Fruit fly (Drosophila melanogaster) whole organism, embryonic: ENCODE results near the gene CG11893.
A peak's percentile ranks its signal among the peaks of the same experiment; 100 is the strongest.

Experiments used
- BEAF-32 ChIP-seq: fragments of 200-800 bp; sonication (Bioruptor generic); optimal IDR thresholded peaks from 3 replicates; lab custom pipeline; 2017; ENCODE audit warnings: missing biosample characterization, missing genetic modification characterization, mild to moderate bottlenecking, moderate library complexity, missing genetic modification reagents
- Bgb ChIP-seq: fragments of 200-800 bp; sonication (Bioruptor generic); IDR thresholded peaks from 2 replicates; pipeline ENCODE4 v1.3.6; 2022; ENCODE audit warnings: missing biosample characterization, missing genetic modification characterization; ENCODE audit not compliant: partially characterized antibody
- CG10147 ChIP-seq: fragments of 200-800 bp; sonication (Bioruptor generic); optimal IDR thresholded peaks from 2 replicates; lab custom pipeline; 2019; ENCODE audit warnings: missing biosample characterization, mild to moderate bottlenecking, missing genetic modification characterization, moderate library complexity
- CG11093 ChIP-seq: fragments of 200-800 bp; sonication (Bioruptor generic); IDR thresholded peaks from 3 replicates; pipeline ENCODE4 v1.3.6; 2022; ENCODE audit warnings: missing biosample characterization, missing genetic modification characterization
- CG12391 ChIP-seq: fragments of 200-800 bp; sonication (Bioruptor generic); optimal IDR thresholded peaks from 3 replicates; lab custom pipeline; 2018; ENCODE audit warnings: missing biosample characterization, mild to moderate bottlenecking, missing genetic modification characterization, moderate library complexity
- CG12744 ChIP-seq: fragments of 200-800 bp; sonication (Bioruptor generic); optimal IDR thresholded peaks from 2 replicates; lab custom pipeline; 2016; ENCODE audit warnings: missing biosample characterization, missing genetic modification characterization
- CG13123 ChIP-seq: fragments of 200-800 bp; sonication (Bioruptor generic); optimal IDR thresholded peaks from 2 replicates; lab custom pipeline; 2016; ENCODE audit warnings: missing biosample characterization, missing genetic modification characterization
- CG13894 ChIP-seq: fragments of 200-800 bp; sonication (Bioruptor generic); optimal IDR thresholded peaks from 3 replicates; lab custom pipeline; 2018; ENCODE audit warnings: missing biosample characterization, mild to moderate bottlenecking, missing genetic modification characterization, moderate library complexity
- CG14441 ChIP-seq: fragments of 200-800 bp; sonication (Bioruptor generic); IDR thresholded peaks from 2 replicates; pipeline ENCODE4 v1.3.6; 2022; ENCODE audit warnings: missing biosample characterization, missing genetic modification characterization
- CG1647 ChIP-seq: fragments of 200-800 bp; sonication (Bioruptor generic); optimal IDR thresholded peaks from 3 replicates; lab custom pipeline; 2016; ENCODE audit warnings: missing biosample characterization, missing genetic modification characterization
- CG16813 ChIP-seq: fragments of 200-800 bp; sonication (Bioruptor generic); IDR thresholded peaks from 3 replicates; pipeline ENCODE4 v1.3.6; 2022; ENCODE audit warnings: missing biosample characterization, missing genetic modification characterization; ENCODE audit not compliant: partially characterized antibody
- CG17328 ChIP-seq: fragments of 200-800 bp; sonication (Bioruptor generic); IDR thresholded peaks from 2 replicates; pipeline ENCODE4 v1.3.6; 2022; ENCODE audit warnings: missing biosample characterization, missing genetic modification characterization
- CG18262 ChIP-seq: fragments of 200-800 bp; optimal IDR thresholded peaks from 3 replicates; lab custom pipeline; 2019; ENCODE audit warnings: missing biosample characterization, mild to moderate bottlenecking, missing genetic modification characterization, moderate library complexity
- CG2120 ChIP-seq: fragments of 200-800 bp; sonication (Bioruptor generic); optimal IDR thresholded peaks from 3 replicates; lab custom pipeline; 2016; ENCODE audit warnings: missing biosample characterization, missing genetic modification characterization
- CG32532 ChIP-seq: fragments of 200-800 bp; sonication (Bioruptor generic); IDR thresholded peaks from 2 replicates; pipeline ENCODE4 v1.3.6; 2022; ENCODE audit warnings: missing biosample characterization, missing genetic modification characterization
- CG33557 ChIP-seq: fragments of 200-800 bp; sonication (Bioruptor generic); optimal IDR thresholded peaks from 2 replicates; lab custom pipeline; 2019; ENCODE audit warnings: missing biosample characterization, mild to moderate bottlenecking, missing genetic modification characterization, moderate library complexity
- CG34224 ChIP-seq: fragments of 200-800 bp; sonication (Bioruptor generic); IDR thresholded peaks from 3 replicates; pipeline ENCODE4 v1.3.6; 2022; ENCODE audit warnings: missing biosample characterization, missing genetic modification characterization; ENCODE audit not compliant: partially characterized antibody
- CG34376 ChIP-seq: fragments of 200-800 bp; sonication (Bioruptor generic); optimal IDR thresholded peaks from 2 replicates; lab custom pipeline; 2018; ENCODE audit warnings: missing biosample characterization, mild to moderate bottlenecking, missing genetic modification characterization
- CG3726 ChIP-seq: fragments of 200-800 bp; sonication (Bioruptor generic); IDR thresholded peaks from 3 replicates; pipeline ENCODE4, ENCODE4 v1.3.6; 2022; ENCODE audit warnings: missing biosample characterization, missing genetic modification characterization
- CG43689 ChIP-seq: fragments of 200-800 bp; sonication (Bioruptor generic); IDR thresholded peaks from 2 replicates; pipeline ENCODE4 v1.3.6; 2022; ENCODE audit warnings: missing biosample characterization, missing genetic modification characterization
- CG5953 ChIP-seq: fragments of 200-800 bp; sonication (Bioruptor generic); IDR thresholded peaks from 2 replicates; pipeline ENCODE4 v1.3.6; 2022; ENCODE audit warnings: missing biosample characterization, missing genetic modification characterization
- CG6272 ChIP-seq: fragments of 200-800 bp; sonication (Bioruptor generic); IDR thresholded peaks from 2 replicates; pipeline ENCODE4 v1.3.6; 2022; ENCODE audit warnings: missing biosample characterization, missing genetic modification characterization
- CG6854 ChIP-seq: fragments of 200-800 bp; sonication (Bioruptor generic); optimal IDR thresholded peaks from 3 replicates; lab custom pipeline; 2017; ENCODE audit warnings: missing biosample characterization, mild to moderate bottlenecking, missing genetic modification characterization
- Dref ChIP-seq: fragments of 200-800 bp; sonication (Bioruptor generic); IDR thresholded peaks from 2 replicates; pipeline ENCODE4 v1.3.6; 2022; ENCODE audit warnings: missing biosample characterization, missing genetic modification characterization
- E2f2 ChIP-seq: fragments of 200-800 bp; sonication (Bioruptor generic); IDR thresholded peaks from 2 replicates; pipeline ENCODE4 v1.3.6; 2022; ENCODE audit warnings: missing biosample characterization, missing genetic modification characterization
- Elba2 ChIP-seq: fragments of 200-800 bp; sonication (Bioruptor generic); optimal IDR thresholded peaks from 3 replicates; lab custom pipeline; 2016; ENCODE audit warnings: missing biosample characterization, missing genetic modification characterization
- Ets65A ChIP-seq: fragments of 200-800 bp; sonication (Bioruptor generic); peaks from one replicate; lab custom pipeline; 2016; ENCODE audit warnings: missing biosample characterization, missing genetic modification characterization
- Hey ChIP-seq: fragments of 200-800 bp; sonication (Bioruptor generic); optimal IDR thresholded peaks from 3 replicates; lab custom pipeline; 2018; ENCODE audit warnings: missing biosample characterization, mild to moderate bottlenecking, missing genetic modification characterization
- HmgD ChIP-seq: fragments of 200-800 bp; sonication (Bioruptor generic); optimal IDR thresholded peaks from 3 replicates; lab custom pipeline; 2016; ENCODE audit warnings: missing biosample characterization, missing genetic modification characterization
- Jarid2 ChIP-seq: fragments of 200-800 bp; sonication (Bioruptor generic); optimal IDR thresholded peaks from 3 replicates; lab custom pipeline; 2017; ENCODE audit warnings: mild to moderate bottlenecking, missing biosample characterization, missing genetic modification reagents, missing genetic modification characterization
- Nf-YB ChIP-seq: fragments of 200-800 bp; sonication (Bioruptor generic); optimal IDR thresholded peaks from 3 replicates; lab custom pipeline; 2019; ENCODE audit warnings: missing biosample characterization, mild to moderate bottlenecking, missing genetic modification characterization, moderate library complexity
- Sox102F ChIP-seq: fragments of 200-800 bp; sonication (Bioruptor generic); optimal IDR thresholded peaks from 2 replicates; lab custom pipeline; 2018; ENCODE audit warnings: missing biosample characterization, mild to moderate bottlenecking, missing genetic modification characterization, moderate library complexity
- Ssrp ChIP-seq: fragments of 200-800 bp; sonication (Bioruptor generic); optimal IDR thresholded peaks from 2 replicates; lab custom pipeline; 2018; ENCODE audit warnings: missing biosample characterization, mild to moderate bottlenecking, missing genetic modification characterization, moderate library complexity
- ato ChIP-seq: fragments of 200-800 bp; sonication (Bioruptor generic); IDR thresholded peaks from 2 replicates; pipeline ENCODE4 v1.3.6; 2022; ENCODE audit warnings: missing biosample characterization, missing genetic modification characterization; ENCODE audit not compliant: partially characterized antibody
- cad ChIP-seq: fragments of >200 bp; optimal IDR thresholded peaks from 2 replicates; lab custom pipeline; 2017; ENCODE audit warnings: missing biosample characterization, missing genetic modification characterization
- emc ChIP-seq: fragments of 200-800 bp; sonication (Bioruptor generic); optimal IDR thresholded peaks from 2 replicates; lab custom pipeline; 2016; ENCODE audit warnings: missing biosample characterization, missing genetic modification characterization
- en ChIP-seq: fragments of 200-800 bp; sonication (Bioruptor generic); optimal IDR thresholded peaks from 2 replicates; lab custom pipeline; 2016; ENCODE audit warnings: missing biosample characterization, missing genetic modification characterization
- her ChIP-seq: fragments of 200-800 bp; sonication (Bioruptor generic); optimal IDR thresholded peaks from 2 replicates; lab custom pipeline; 2016; ENCODE audit warnings: missing biosample characterization, missing genetic modification characterization
- kni ChIP-seq: fragments of 200-800 bp; sonication (Bioruptor generic); optimal IDR thresholded peaks from 3 replicates; lab custom pipeline; 2017; ENCODE audit warnings: mild to moderate bottlenecking, missing biosample characterization, missing genetic modification reagents, missing genetic modification characterization
- pb ChIP-seq: fragments of 200-800 bp; sonication (Bioruptor generic); optimal IDR thresholded peaks from 3 replicates; lab custom pipeline; 2016; ENCODE audit warnings: missing biosample characterization, missing genetic modification characterization
- pho ChIP-seq: fragments of 200-800 bp; sonication (Bioruptor generic); optimal IDR thresholded peaks from 2 replicates; lab custom pipeline; 2016; ENCODE audit warnings: missing biosample characterization, missing genetic modification characterization
- pnt ChIP-seq: fragments of 200-800 bp; sonication (Bioruptor generic); optimal IDR thresholded peaks from 3 replicates; lab custom pipeline; 2016; ENCODE audit warnings: missing biosample characterization, missing genetic modification characterization
- rib ChIP-seq: fragments of 200-800 bp; sonication (Bioruptor generic); IDR thresholded peaks from 2 replicates; pipeline ENCODE4 v1.3.6; 2022; ENCODE audit warnings: missing biosample characterization, missing genetic modification characterization
- sens-2 ChIP-seq: fragments of 200-800 bp; sonication (Bioruptor generic); IDR thresholded peaks from 2 replicates; pipeline ENCODE4 v1.3.6; 2022; ENCODE audit warnings: missing biosample characterization, missing genetic modification characterization
- seq ChIP-seq: fragments of 200-800 bp; sonication (Bioruptor generic); IDR thresholded peaks from 2 replicates; pipeline ENCODE4 v1.3.6; 2022; ENCODE audit warnings: missing biosample characterization, missing genetic modification characterization
- slp2 ChIP-seq: fragments of 200-800 bp; sonication (Bioruptor generic); optimal IDR thresholded peaks from 2 replicates; lab custom pipeline; 2016; ENCODE audit warnings: missing biosample characterization, missing genetic modification characterization
- sna ChIP-seq: fragments of 200-800 bp; sonication (Bioruptor generic); IDR thresholded peaks from 2 replicates; pipeline ENCODE4 v1.3.6; 2022; ENCODE audit warnings: missing biosample characterization, missing genetic modification characterization; ENCODE audit not compliant: partially characterized antibody
- sqz ChIP-seq: fragments of 200-800 bp; sonication (Bioruptor generic); optimal IDR thresholded peaks from 3 replicates; lab custom pipeline; 2018; ENCODE audit warnings: missing biosample characterization, mild to moderate bottlenecking, missing genetic modification characterization
- tx ChIP-seq: fragments of 200-800 bp; sonication (Bioruptor generic); optimal IDR thresholded peaks from 2 replicates; lab custom pipeline; 2016; ENCODE audit warnings: missing biosample characterization, missing genetic modification characterization
- wdn ChIP-seq: fragments of 200-800 bp; sonication (Bioruptor generic); IDR thresholded peaks from 2 replicates; pipeline ENCODE4 v1.3.6; 2022; ENCODE audit warnings: missing biosample characterization, missing genetic modification characterization
- wek ChIP-seq: fragments of 200-800 bp; sonication (Bioruptor generic); optimal IDR thresholded peaks from 3 replicates; lab custom pipeline; 2018; ENCODE audit warnings: missing biosample characterization, mild to moderate bottlenecking, missing genetic modification characterization, moderate library complexity

Gene CG11893

dm6 chr3R:25247379-25247869 is 42.3 kb upstream of the CG11893 start, which contains the start of the genes RpS27 and Nup37 (continued):
- TF ChIP-seq CG12744 (peak; percentile 96), Dref (GFP tag; lab: Robert Waterston, UW) (peak; percentile 59), CG18262 (tag; lab: Kevin White, UChicago) (peak; percentile 91), CG3726 (GFP tag; lab: Robert Waterston, UW) (peak; percentile 95), CG12391 (peak; percentile 97), emc (peak; percentile 99), CG10147 (GFP tag; lab: Kevin White, UChicago) (peak; percentile 95), slp2 (GFP tag; lab: Kevin White, UChicago) (peak; percentile 99), rib (GFP tag; lab: Robert Waterston, UW) (peak; percentile 91), Sox102F (GFP tag; lab: Kevin White, UChicago) (peak; percentile 90), CG14441 (GFP tag; lab: Robert Waterston, UW) (peak; percentile 95), CG17328 (GFP tag; lab: Robert Waterston, UW) (peak; percentile 98), CG2120 (GFP tag; lab: Kevin White, UChicago) (peak; percentile 95), Ssrp (tag; lab: Kevin White, UChicago) (peak; percentile 92), HmgD (GFP tag; lab: Kevin White, UChicago) (peak; percentile 99), kni (GFP tag; lab: Kevin White, UChicago) (peak; percentile 100), CG5953 (GFP tag; lab: Robert Waterston, UW) (peak; percentile 96), pnt (GFP tag; lab: Kevin White, UChicago) (peak; percentile 91), Bgb (peak; percentile 43; the same call in 1 of the 2 replicates), CG1647 (GFP tag; lab: Kevin White, UChicago) (peak; percentile 98), pb (GFP tag; lab: Kevin White, UChicago) (peak; percentile 99), CG6854 (GFP tag; lab: Kevin White, UChicago) (peak; percentile 97), CG34376 (GFP tag; lab: Kevin White, UChicago) (peak; percentile 100), sna (GFP tag; lab: Robert Waterston, UW) (no peak), Hey (tag; lab: Kevin White, UChicago) (peak; percentile 99), CG43689 (GFP tag; lab: Robert Waterston, UW) (peak; percentile 95), wdn (GFP tag; lab: Robert Waterston, UW) (peak; percentile 94), sens-2 (GFP tag; lab: Robert Waterston, UW) (peak; percentile 97), CG34224 (GFP tag; lab: Robert Waterston, UW) (no peak), CG13123 (GFP tag; lab: Kevin White, UChicago) (peak; percentile 100), Elba2 (peak; percentile 72), sqz (GFP tag; lab: Kevin White, UChicago) (peak; percentile 98), CG6272 (GFP tag; lab: Robert Waterston, UW) (peak; percentile 91), Jarid2 (GFP tag; lab: Kevin White, UChicago) (peak; percentile 94), her (GFP tag; lab: Kevin White, UChicago) (peak; percentile 97), CG13894 (tag; lab: Kevin White, UChicago) (peak; percentile 96), en (GFP tag; lab: Kevin White, UChicago) (peak; percentile 98), tx (peak; percentile 97), E2f2 (peak; percentile 85), CG16813 (GFP tag; lab: Robert Waterston, UW) (peak; percentile 48; the same call in 2 of the 3 replicates), wek (GFP tag; lab: Kevin White, UChicago) (peak; percentile 97), Ets65A (GFP tag; lab: Kevin White, UChicago) (peak; percentile 100), BEAF-32 (GFP tag; lab: Kevin White, UChicago) (peak; percentile 67), ato (GFP tag; lab: Robert Waterston, UW) (no peak), CG32532 (peak; percentile 98), Nf-YB (peak; percentile 84), pho (peak; percentile 99), cad (GFP tag; lab: Kevin White, UChicago) (no peak), CG33557 (GFP tag; lab: Kevin White, UChicago) (peak; percentile 96), CG11093 (GFP tag; lab: Robert Waterston, UW) (peak; percentile 85), seq (peak; percentile 89)
